Worm (Caenorhabditis elegans) whole organism, L1 larva: ENCODE data around the gene F26F12.3.

Source experiments
- elt-3 ChIP-seq, 6 experiments: fragments of 150-350 bp in 1 of 6; sonication (generic microtip); optimal IDR thresholded peaks; 2 replicates each; lab custom pipeline; 2017 to 2018; ENCODE audit warnings: missing biosample characterization in 6 of 6, missing genetic modification characterization in 6 of 6, inconsistent platforms in 1 of 6
- fos-1 ChIP-seq: fragments of 150-350 bp; optimal IDR thresholded peaks from 2 replicates; lab custom pipeline; 2014; ENCODE audit warnings: missing biosample characterization, missing genetic modification characterization
- lin-13 ChIP-seq: fragments of 150-350 bp; optimal IDR thresholded peaks from 2 replicates; lab custom pipeline; 2014; ENCODE audit warnings: missing biosample characterization, missing genetic modification reagents, missing genetic modification characterization
- lir-3 ChIP-seq: sonication (generic microtip); optimal IDR thresholded peaks from 2 replicates; lab custom pipeline; 2016; ENCODE audit warnings: mild to moderate bottlenecking, missing genetic modification characterization, moderate library complexity, missing compliant biosample characterization; ENCODE audit not compliant: poor library complexity
- unc-130 ChIP-seq: fragments of 150-350 bp; optimal IDR thresholded peaks from 2 replicates; lab custom pipeline; 2017; ENCODE audit warnings: missing biosample characterization, missing genetic modification characterization, inconsistent platforms

DNA sequence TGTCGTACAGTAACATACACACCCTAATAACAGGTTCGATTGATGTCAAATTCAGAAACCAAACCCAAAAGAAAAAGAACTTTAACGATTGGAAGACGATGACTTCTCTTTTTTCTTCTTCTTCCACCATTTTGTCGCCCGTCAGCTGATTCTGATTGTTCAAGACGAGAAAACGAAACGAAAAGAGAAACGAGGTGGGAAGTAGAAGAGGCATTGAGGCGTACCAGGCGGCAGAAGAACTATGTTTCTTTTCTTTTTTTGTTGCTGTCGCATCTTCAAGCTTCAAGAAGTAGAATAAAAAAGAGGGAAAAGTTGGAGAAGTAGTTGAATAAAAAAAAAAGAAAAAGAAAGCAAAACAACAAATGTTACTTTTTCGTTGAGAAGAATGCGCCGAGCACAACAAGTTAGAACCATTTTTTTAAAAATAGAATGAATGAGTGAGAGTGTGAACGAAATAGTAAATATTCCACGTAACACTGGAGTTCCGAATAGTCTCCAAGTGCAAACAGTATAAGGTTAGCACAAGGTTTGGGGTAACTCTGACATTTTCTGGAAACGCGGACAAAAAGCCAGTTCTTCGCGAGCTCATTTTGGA lies 2.6 kb upstream of the F26F12.3 start:
- no peak for TF ChIP-seq lir-3 (tag; lab: Kevin White, UChicago)
- peak in 1 of 6 experiments; percentile 10 for TF ChIP-seq elt-3 (tag; optimal IDR thresholded peaks at IDR 0.05; lab: Kevin White, UChicago)
- no peak for TF ChIP-seq unc-130
- TF ChIP-seq lin-13 (GFP tag; lab: Kevin White, UChicago): no peak
- TF ChIP-seq fos-1 (tag; lab: Kevin White, UChicago): no peak
